Fruit fly (Drosophila melanogaster) whole organism, embryonic: ENCODE results near the gene CG9471.

Experiments used
- ATbp ChIP-seq: fragments of 200-800 bp; sonication (Bioruptor generic); optimal IDR thresholded peaks from 2 replicates; lab custom pipeline; 2017; ENCODE audit warnings: missing biosample characterization, mild to moderate bottlenecking, missing genetic modification characterization, missing genetic modification reagents
- Adf1 ChIP-seq: fragments of 200-800 bp; sonication (Bioruptor generic); IDR thresholded peaks from 2 replicates; pipeline ENCODE4 v1.3.6; 2022; ENCODE audit warnings: missing biosample characterization, missing genetic modification characterization
- BEAF-32 ChIP-seq: fragments of 200-800 bp; sonication (Bioruptor generic); optimal IDR thresholded peaks from 3 replicates; lab custom pipeline; 2017; ENCODE audit warnings: missing biosample characterization, missing genetic modification characterization, mild to moderate bottlenecking, moderate library complexity, missing genetic modification reagents
- Bgb ChIP-seq: fragments of 200-800 bp; sonication (Bioruptor generic); IDR thresholded peaks from 2 replicates; pipeline ENCODE4 v1.3.6; 2022; ENCODE audit warnings: missing biosample characterization, missing genetic modification characterization; ENCODE audit not compliant: partially characterized antibody
- Blimp-1 ChIP-seq: fragments of 200-800 bp; sonication (Bioruptor generic); optimal IDR thresholded peaks from 3 replicates; lab custom pipeline; 2018; ENCODE audit warnings: missing biosample characterization, missing genetic modification characterization, mild to moderate bottlenecking, moderate library complexity, missing genetic modification reagents
- C15 ChIP-seq: fragments of 200-800 bp; sonication (Bioruptor generic); IDR thresholded peaks from 3 replicates; pipeline ENCODE4 v1.3.6; 2022; ENCODE audit warnings: missing biosample characterization, missing genetic modification characterization
- CG1024 ChIP-seq: fragments of 200-800 bp; sonication (Bioruptor generic); IDR thresholded peaks from 2 replicates; pipeline ENCODE4 v1.3.6; 2022; ENCODE audit warnings: missing biosample characterization, missing genetic modification characterization
- CG11247 ChIP-seq: fragments of 200-800 bp; sonication (Bioruptor generic); IDR thresholded peaks from 2 replicates; pipeline ENCODE4 v1.3.6; 2022; ENCODE audit warnings: missing biosample characterization, missing genetic modification characterization
- CG12744 ChIP-seq: fragments of 200-800 bp; sonication (Bioruptor generic); optimal IDR thresholded peaks from 2 replicates; lab custom pipeline; 2016; ENCODE audit warnings: missing biosample characterization, missing genetic modification characterization
- CG14014 ChIP-seq: fragments of 200-800 bp; sonication (Bioruptor generic); IDR thresholded peaks from 2 replicates; pipeline ENCODE4 v1.3.6; 2022; ENCODE audit warnings: missing biosample characterization, missing genetic modification characterization
- CG14710 ChIP-seq: fragments of 200-800 bp; sonication (Bioruptor generic); optimal IDR thresholded peaks from 3 replicates; lab custom pipeline; 2019; ENCODE audit warnings: missing biosample characterization, mild to moderate bottlenecking, missing genetic modification characterization, moderate library complexity
- CG14860 ChIP-seq: fragments of 200-800 bp; sonication (Bioruptor generic); IDR thresholded peaks from 3 replicates; pipeline ENCODE4 v1.3.6; 2022; ENCODE audit warnings: missing biosample characterization, missing genetic modification characterization; ENCODE audit not compliant: partially characterized antibody
- CG15073 ChIP-seq: fragments of 200-800 bp; sonication (Bioruptor generic); optimal IDR thresholded peaks from 2 replicates; lab custom pipeline; 2016; ENCODE audit warnings: missing biosample characterization, missing genetic modification characterization
- CG15514 ChIP-seq: fragments of 200-800 bp; sonication (Bioruptor generic); optimal IDR thresholded peaks from 3 replicates; lab custom pipeline; 2017; ENCODE audit warnings: missing biosample characterization, missing genetic modification characterization, mild to moderate bottlenecking, moderate library complexity, missing genetic modification reagents
- CG17829 ChIP-seq: fragments of 200-800 bp; optimal IDR thresholded peaks from 2 replicates; lab custom pipeline; 2019; ENCODE audit warnings: missing biosample characterization, mild to moderate bottlenecking, missing genetic modification characterization, moderate library complexity
- CG2116 ChIP-seq: fragments of 200-800 bp; sonication (Bioruptor generic); optimal IDR thresholded peaks from 3 replicates; lab custom pipeline; 2018; ENCODE audit warnings: missing biosample characterization, mild to moderate bottlenecking, missing genetic modification characterization
- CG31365 ChIP-seq: fragments of 200-800 bp; sonication (Bioruptor generic); optimal IDR thresholded peaks from 2 replicates; lab custom pipeline; 2018; ENCODE audit warnings: missing biosample characterization, mild to moderate bottlenecking, missing genetic modification characterization
- CG3281 ChIP-seq: fragments of 200-800 bp; sonication (Bioruptor generic); optimal IDR thresholded peaks from 3 replicates; lab custom pipeline; 2017; ENCODE audit warnings: missing biosample characterization, mild to moderate bottlenecking, missing genetic modification characterization
- CG33213 ChIP-seq: fragments of 200-800 bp; sonication (Bioruptor generic); optimal IDR thresholded peaks from 3 replicates; lab custom pipeline; 2016; ENCODE audit warnings: missing biosample characterization, missing genetic modification characterization
- CG34422 ChIP-seq: fragments of 200-800 bp; sonication (Bioruptor generic); IDR thresholded peaks from 3 replicates; pipeline ENCODE4 v1.3.6; 2022; ENCODE audit warnings: missing biosample characterization, missing genetic modification characterization
- CG4360 ChIP-seq: fragments of 200-800 bp; sonication (Bioruptor generic); IDR thresholded peaks from 2 replicates; pipeline ENCODE4 v1.3.6; 2022; ENCODE audit warnings: missing biosample characterization, missing genetic modification characterization
- CG7271 ChIP-seq: fragments of 200-800 bp; sonication (Bioruptor generic); optimal IDR thresholded peaks from 2 replicates; lab custom pipeline; 2018; ENCODE audit warnings: missing biosample characterization, mild to moderate bottlenecking, missing genetic modification characterization, moderate library complexity
- CG7963 ChIP-seq: fragments of 200-800 bp; sonication (Bioruptor generic); IDR thresholded peaks from 3 replicates; pipeline ENCODE4 v1.3.6; 2022; ENCODE audit warnings: missing biosample characterization, missing genetic modification characterization; ENCODE audit not compliant: partially characterized antibody
- CG8478 ChIP-seq: fragments of >200 bp; optimal IDR thresholded peaks from 2 replicates; lab custom pipeline; 2018
- Chrac-16 ChIP-seq: fragments of 200-800 bp; sonication (Bioruptor generic); optimal IDR thresholded peaks from 3 replicates; lab custom pipeline; 2016; ENCODE audit warnings: missing biosample characterization, missing genetic modification characterization
- D19B ChIP-seq: fragments of 200-800 bp; sonication (Bioruptor generic); optimal IDR thresholded peaks from 2 replicates; lab custom pipeline; 2017; ENCODE audit warnings: missing biosample characterization, mild to moderate bottlenecking, missing genetic modification characterization
- Deaf1 ChIP-seq: fragments of 200-800 bp; optimal IDR thresholded peaks from 3 replicates; lab custom pipeline; 2019; ENCODE audit warnings: missing biosample characterization, mild to moderate bottlenecking, missing genetic modification characterization, moderate library complexity
- Dp ChIP-seq: fragments of 200-800 bp; sonication (Bioruptor generic); optimal IDR thresholded peaks from 2 replicates; lab custom pipeline; 2018; ENCODE audit warnings: missing biosample characterization, mild to moderate bottlenecking, missing genetic modification characterization, moderate library complexity
- Gug ChIP-seq: fragments of 200-800 bp; sonication (Bioruptor generic); IDR thresholded peaks from 4 replicates; pipeline ENCODE4 v1.3.6; 2022; ENCODE audit warnings: missing biosample characterization, missing genetic modification characterization
- Med ChIP-seq: fragments of 200-800 bp; sonication (Bioruptor generic); peaks from one replicate; lab custom pipeline; 2016; ENCODE audit warnings: missing biosample characterization, missing genetic modification characterization, mild to moderate bottlenecking, inconsistent platforms, moderate library complexity
- Myb ChIP-seq: fragments of 200-800 bp; sonication (Bioruptor generic); optimal IDR thresholded peaks from 2 replicates; lab custom pipeline; 2016; ENCODE audit warnings: missing biosample characterization, missing genetic modification characterization
- PHDP ChIP-seq: fragments of 200-800 bp; sonication (Bioruptor generic); optimal IDR thresholded peaks from 3 replicates; lab custom pipeline; 2018; ENCODE audit warnings: missing biosample characterization, mild to moderate bottlenecking, missing genetic modification characterization, moderate library complexity
- Pdp1 ChIP-seq, 2 experiments: fragments of 200-800 bp; sonication (Bioruptor generic); optimal IDR thresholded peaks; 3 replicates each; lab custom pipeline; 2016; ENCODE audit warnings: missing biosample characterization in 2 of 2, missing genetic modification characterization in 2 of 2, mild to moderate bottlenecking in 1 of 2, moderate library complexity in 1 of 2
- Sry-δ ChIP-seq: fragments of 200-800 bp; sonication (Bioruptor generic); optimal IDR thresholded peaks from 2 replicates; lab custom pipeline; 2016; ENCODE audit warnings: missing biosample characterization, missing genetic modification characterization
- Tbp ChIP-seq: fragments of >200 bp; optimal IDR thresholded peaks from 2 replicates; lab custom pipeline; 2018; ENCODE audit warnings: missing biosample characterization, missing genetic modification characterization
- az2 ChIP-seq: fragments of 200-800 bp; sonication (Bioruptor generic); optimal IDR thresholded peaks from 3 replicates; lab custom pipeline; 2016; ENCODE audit warnings: missing biosample characterization, missing genetic modification characterization
- ci ChIP-seq: fragments of 200-800 bp; sonication (Bioruptor generic); IDR thresholded peaks from 3 replicates; pipeline ENCODE4 v1.3.6; 2022; ENCODE audit warnings: missing biosample characterization, missing genetic modification characterization
- ems ChIP-seq: fragments of 200-800 bp; sonication (Bioruptor generic); optimal IDR thresholded peaks from 3 replicates; lab custom pipeline; 2016; ENCODE audit warnings: missing biosample characterization, missing genetic modification characterization
- esg ChIP-seq: fragments of 200-800 bp; sonication (Bioruptor generic); conservative IDR thresholded peaks from 2 replicates; pipeline ENCODE4 v1.3.6; 2022; ENCODE audit warnings: missing biosample characterization, missing genetic modification characterization
- gcm2 ChIP-seq: fragments of 200-800 bp; sonication (Bioruptor generic); optimal IDR thresholded peaks from 2 replicates; lab custom pipeline; 2016; ENCODE audit warnings: missing biosample characterization, missing genetic modification characterization
- klu ChIP-seq: fragments of 200-800 bp; sonication (Bioruptor generic); IDR thresholded peaks from 2 replicates; pipeline ENCODE4 v1.3.6; 2022; ENCODE audit warnings: missing biosample characterization, missing genetic modification characterization
- knrl ChIP-seq: fragments of 200-800 bp; sonication (Bioruptor generic); IDR thresholded peaks from 3 replicates; pipeline ENCODE4 v1.3.6; 2022; ENCODE audit warnings: missing biosample characterization, missing genetic modification characterization; ENCODE audit not compliant: partially characterized antibody
- mld ChIP-seq: fragments of 200-800 bp; sonication (Bioruptor generic); IDR thresholded peaks from 3 replicates; pipeline ENCODE4 v1.3.6; 2022; ENCODE audit warnings: missing biosample characterization, missing genetic modification characterization; ENCODE audit not compliant: partially characterized antibody
- otp ChIP-seq: fragments of 200-800 bp; sonication (Bioruptor generic); IDR thresholded peaks from 3 replicates; pipeline ENCODE4, ENCODE4 v1.3.6; 2022; ENCODE audit warnings: missing biosample characterization, missing genetic modification characterization
- pnt ChIP-seq: fragments of 200-800 bp; sonication (Bioruptor generic); optimal IDR thresholded peaks from 3 replicates; lab custom pipeline; 2016; ENCODE audit warnings: missing biosample characterization, missing genetic modification characterization
- tgo ChIP-seq: fragments of 200-800 bp; sonication (Bioruptor generic); IDR thresholded peaks from 3 replicates; pipeline ENCODE4 v1.3.6; 2022; ENCODE audit warnings: missing biosample characterization, missing genetic modification characterization
- zf30C ChIP-seq: fragments of 200-800 bp; sonication (Bioruptor generic); optimal IDR thresholded peaks from 3 replicates; lab custom pipeline; 2018; ENCODE audit warnings: missing biosample characterization, mild to moderate bottlenecking, missing genetic modification characterization

CG9471 gene

dm6 chr3R:9747900-9748663 is 23.3 kb downstream of the CG9471 start (continued):
- TF ChIP-seq zf30C (GFP tag; lab: Kevin White, UChicago) (no peak), pnt (GFP tag; lab: Kevin White, UChicago) (no peak), CG4360 (GFP tag; lab: Robert Waterston, UW) (no peak), Dp (GFP tag; lab: Kevin White, UChicago) (peak; percentile 75), Bgb (GFP tag; lab: Robert Waterston, UW) (no peak), esg (GFP tag; lab: Robert Waterston, UW) (no peak), ems (GFP tag; lab: Kevin White, UChicago) (no peak), ci (GFP tag; lab: Robert Waterston, UW) (no peak), Sry-δ (GFP tag; lab: Kevin White, UChicago) (no peak), CG1024 (GFP tag; lab: Robert Waterston, UW) (no peak), knrl (no peak), mld (no peak)

dm6 chr3R:9747875-9747899 is 23.7 kb downstream of the CG9471 start, which contains the start of gene PpD3:
TSS of gene PpD3 (plus strand) at chr3R:9747875.
- TF ChIP-seq BEAF-32 (peak; percentile 42), CG7963 (GFP tag; lab: Robert Waterston, UW) (no peak), D19B (no peak)

dm6 chr3R:9747272-9747874 is 24.0 kb downstream of the CG9471 start, which contains the start of gene CG12948:
TSS of gene CG12948 (minus strand) at chr3R:9747744.
- no peak for TF ChIP-seq Blimp-1
- TF ChIP-seq CG8478 (lab: Kevin White, UChicago) = no peak
- TF ChIP-seq Deaf1 = no peak
- TF ChIP-seq C15 (GFP tag; lab: Robert Waterston, UW) = no peak
- no peak for TF ChIP-seq CG12744
- 0 out of 3 replicates have a peak, but pooled peaks have one; percentile 40 for TF ChIP-seq tgo (GFP tag; lab: Robert Waterston, UW)
- TF ChIP-seq BEAF-32 = peak; percentile 89
- peak; percentile 36 for TF ChIP-seq Chrac-16 (GFP tag; lab: Kevin White, UChicago)
- no peak for TF ChIP-seq ATbp (GFP tag; lab: Kevin White, UChicago)
- TF ChIP-seq CG14710 (tag; lab: Kevin White, UChicago) = peak; percentile 48
- peak; percentile 18; the same call in 1 of the 2 replicates for TF ChIP-seq CG11247
- TF ChIP-seq CG33213 = peak; percentile 30
- peak; percentile 91 for TF ChIP-seq Med
- TF ChIP-seq CG31365 (tag; lab: Kevin White, UChicago) = peak; percentile 19
- TF ChIP-seq Myb (GFP tag; lab: Kevin White, UChicago) = peak; percentile 7
- TF ChIP-seq CG14014 (GFP tag; lab: Robert Waterston, UW) = peak; percentile 53
- peak; percentile 57 for TF ChIP-seq CG17829
- TF ChIP-seq klu (GFP tag; lab: Robert Waterston, UW) = peak; percentile 56; the same call in 1 of the 2 replicates
- no peak for TF ChIP-seq CG15073
- peak; percentile 71 for TF ChIP-seq CG3281
- TF ChIP-seq az2 (GFP tag; lab: Kevin White, UChicago) = peak; percentile 3
- TF ChIP-seq Tbp = no peak
- peak; percentile 26; the same call in 1 of the 2 replicates for TF ChIP-seq Adf1
- TF ChIP-seq CG7271 (tag; lab: Kevin White, UChicago) = peak; percentile 5
- TF ChIP-seq CG15514 = peak; percentile 61
- TF ChIP-seq PHDP (tag; lab: Kevin White, UChicago) = peak; percentile 64
- TF ChIP-seq Gug (GFP tag; lab: Robert Waterston, UW) = peak; percentile 6; the same call in 1 of the 4 replicates
- peak; percentile 57 for TF ChIP-seq CG2116
- no peak for TF ChIP-seq otp (GFP tag; lab: Robert Waterston, UW)
- 0 out of 3 replicates have a peak, but pooled peaks have one; percentile 40 for TF ChIP-seq CG34422
- TF ChIP-seq gcm2 (GFP tag; lab: Kevin White, UChicago) = no peak
- peak; percentile 78; the same call in 2 of the 3 replicates for TF ChIP-seq CG14860 (GFP tag; lab: Robert Waterston, UW)
- TF ChIP-seq Pdp1 (GFP tag; optimal IDR thresholded peaks at IDR 0.05; lab: Kevin White, UChicago) = peak; percentile 36 to 83
